Worm (Caenorhabditis elegans): ENCODE data around the gene coh-1.

coh-1 gene

ce11 chrX:7436912-7437311 lies 37.9 kb downstream of the coh-1 start:
- TF ChIP-seq cog-1 (tag; optimal IDR thresholded peaks at IDR 0.05) (no peak), ref-1 (GFP tag; conservative IDR thresholded peaks at IDR 0.05) (no peak), T22C8.4 (GFP tag; IDR thresholded peaks at IDR 0.05) (no peak), tab-1 (GFP tag; IDR thresholded peaks at IDR 0.05) (no peak), ztf-29 (GFP tag; IDR thresholded peaks at IDR 0.05) (no peak), flt-1 (GFP tag; IDR thresholded peaks at IDR 0.05) (no peak), med-1 (GFP tag; optimal IDR thresholded peaks at IDR 0.05; ENCODE audit: insufficient read depth) (no peak), klf-2 (GFP tag; conservative IDR thresholded peaks at IDR 0.05) (no peak), ztf-23 (GFP tag; IDR thresholded peaks at IDR 0.05) (no peak)

DNA sequence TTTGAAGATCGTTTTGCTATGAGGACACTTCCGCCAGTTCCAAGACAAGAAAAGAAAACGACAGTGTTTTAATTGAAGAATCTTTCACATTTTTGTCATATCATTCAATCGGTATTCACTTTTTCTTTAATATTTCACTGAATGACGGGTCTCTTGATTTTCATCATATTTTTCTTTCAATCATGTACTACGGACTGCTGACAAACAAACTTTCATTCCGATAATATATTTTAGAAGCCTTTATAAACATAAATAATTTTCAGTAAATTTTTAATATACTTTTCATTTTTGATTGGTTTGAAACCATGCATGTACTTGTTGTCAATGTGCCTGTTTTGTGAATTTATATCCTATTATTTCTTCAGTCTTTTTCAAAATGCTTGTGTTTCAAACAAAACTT lies 41.5 kb downstream of the coh-1 start, which contains the start of gene clc-5:
Gene clc-5, plus strand, starts transcription at position 301 of the 400 bp plus-strand sequence.
- TF ChIP-seq ztf-23 (GFP tag; IDR thresholded peaks at IDR 0.05) = no peak
- no peak for TF ChIP-seq T22C8.4 (GFP tag; IDR thresholded peaks at IDR 0.05)
- no peak for TF ChIP-seq ref-1 (GFP tag; conservative IDR thresholded peaks at IDR 0.05)
- no peak for TF ChIP-seq flt-1 (GFP tag; IDR thresholded peaks at IDR 0.05)
- no peak for TF ChIP-seq tab-1 (GFP tag; IDR thresholded peaks at IDR 0.05)
- TF ChIP-seq klf-2 (GFP tag; conservative IDR thresholded peaks at IDR 0.05) = no peak
- TF ChIP-seq med-1 (GFP tag; optimal IDR thresholded peaks at IDR 0.05; ENCODE audit: insufficient read depth) = no peak
- TF ChIP-seq ztf-29 (GFP tag; IDR thresholded peaks at IDR 0.05) = no peak
- TF ChIP-seq cog-1 (tag; optimal IDR thresholded peaks at IDR 0.05) = no peak

DNA sequence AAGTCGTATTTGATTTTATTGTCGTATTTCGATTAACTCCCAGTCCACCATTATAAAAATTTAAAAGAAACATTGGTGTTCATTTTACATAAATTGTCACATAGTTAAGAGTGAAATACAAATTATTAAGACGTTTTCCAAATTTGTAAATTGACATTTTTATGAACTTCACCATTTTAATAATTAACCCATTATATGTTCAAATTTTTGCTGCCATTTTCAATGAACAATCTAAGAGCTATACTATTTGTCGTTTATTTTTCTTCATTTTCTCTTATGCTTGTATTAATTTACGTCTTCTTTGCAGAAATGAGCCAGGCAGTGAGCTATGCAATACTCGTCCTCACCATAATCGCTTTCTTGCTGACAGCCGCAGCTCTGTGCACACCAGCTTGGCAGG lies 43.7 kb downstream of the coh-1 start, which contains the start of gene clc-2:
Gene clc-2, plus strand, starts transcription at position 301 of the 400 bp plus-strand sequence.
- no peak for TF ChIP-seq cog-1 (tag; optimal IDR thresholded peaks at IDR 0.05)
- no peak for TF ChIP-seq T22C8.4 (GFP tag; IDR thresholded peaks at IDR 0.05)
- no peak for TF ChIP-seq med-1 (GFP tag; optimal IDR thresholded peaks at IDR 0.05; ENCODE audit: insufficient read depth)
- TF ChIP-seq ztf-23 (GFP tag; IDR thresholded peaks at IDR 0.05) = no peak
- TF ChIP-seq klf-2 (GFP tag; conservative IDR thresholded peaks at IDR 0.05) = no peak
- no peak for TF ChIP-seq tab-1 (GFP tag; IDR thresholded peaks at IDR 0.05)
- TF ChIP-seq flt-1 (GFP tag; IDR thresholded peaks at IDR 0.05) = no peak
- TF ChIP-seq ref-1 (GFP tag; conservative IDR thresholded peaks at IDR 0.05) = no peak
- no peak for TF ChIP-seq ztf-29 (GFP tag; IDR thresholded peaks at IDR 0.05)

DNA sequence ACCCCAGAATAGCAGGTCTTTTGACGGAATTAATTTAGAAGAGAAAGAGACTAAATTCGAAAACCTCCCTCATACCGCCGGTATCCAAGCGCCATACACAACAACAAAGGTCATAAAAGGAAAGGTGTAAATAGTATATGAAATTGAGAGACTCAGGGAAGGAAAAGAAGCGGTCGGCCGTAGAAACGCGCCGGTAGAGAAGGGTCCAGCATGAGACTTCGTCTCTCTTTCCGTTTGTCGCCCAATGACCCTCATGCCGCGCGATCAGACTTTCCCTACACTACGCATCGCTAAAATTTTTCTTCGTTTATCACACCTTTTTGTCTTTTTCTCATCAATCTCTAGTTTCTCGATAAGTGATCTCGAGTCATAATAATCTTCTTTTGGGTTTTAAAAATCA lies 44.3 kb downstream of the coh-1 start:
- TF ChIP-seq med-1 (GFP tag; optimal IDR thresholded peaks at IDR 0.05; ENCODE audit: insufficient read depth) (no peak), cog-1 (tag; optimal IDR thresholded peaks at IDR 0.05) (no peak), T22C8.4 (GFP tag; IDR thresholded peaks at IDR 0.05) (no peak), tab-1 (GFP tag; IDR thresholded peaks at IDR 0.05) (no peak), ztf-29 (GFP tag; IDR thresholded peaks at IDR 0.05) (no peak), ztf-23 (GFP tag; IDR thresholded peaks at IDR 0.05) (no peak), flt-1 (GFP tag; IDR thresholded peaks at IDR 0.05) (no peak), ref-1 (GFP tag; conservative IDR thresholded peaks at IDR 0.05) (no peak), klf-2 (GFP tag; conservative IDR thresholded peaks at IDR 0.05) (no peak)

ce11 chrX:7424813-7425212 lies 50.0 kb downstream of the coh-1 start, which contains the start of gene mnm-2:
Gene mnm-2, minus strand, starts transcription at chrX:7424913.
- TF ChIP-seq T22C8.4 (GFP tag; IDR thresholded peaks at IDR 0.05) (no peak), med-1 (GFP tag; optimal IDR thresholded peaks at IDR 0.05; ENCODE audit: insufficient read depth) (no peak), tab-1 (GFP tag; IDR thresholded peaks at IDR 0.05) (no peak), ztf-29 (GFP tag; IDR thresholded peaks at IDR 0.05) (no peak), cog-1 (tag; optimal IDR thresholded peaks at IDR 0.05) (no peak), klf-2 (GFP tag; conservative IDR thresholded peaks at IDR 0.05) (no peak), ztf-23 (GFP tag; IDR thresholded peaks at IDR 0.05) (no peak), ref-1 (GFP tag; conservative IDR thresholded peaks at IDR 0.05) (no peak), flt-1 (GFP tag; IDR thresholded peaks at IDR 0.05) (no peak)

ce11 chrX:7420571-7420970 lies 54.2 kb downstream of the coh-1 start, which contains the start of gene C10A4.9:
Gene C10A4.9, plus strand, starts transcription at chrX:7420871.
- no peak for TF ChIP-seq T22C8.4 (GFP tag; IDR thresholded peaks at IDR 0.05)
- no peak for TF ChIP-seq ztf-23 (GFP tag; IDR thresholded peaks at IDR 0.05)
- no peak for TF ChIP-seq cog-1 (tag; optimal IDR thresholded peaks at IDR 0.05)
- no peak for TF ChIP-seq tab-1 (GFP tag; IDR thresholded peaks at IDR 0.05)
- no peak for TF ChIP-seq flt-1 (GFP tag; IDR thresholded peaks at IDR 0.05)
- no peak for TF ChIP-seq med-1 (GFP tag; optimal IDR thresholded peaks at IDR 0.05; ENCODE audit: insufficient read depth)
- no peak for TF ChIP-seq ref-1 (GFP tag; conservative IDR thresholded peaks at IDR 0.05)
- TF ChIP-seq ztf-29 (GFP tag; IDR thresholded peaks at IDR 0.05) = no peak
- no peak for TF ChIP-seq klf-2 (GFP tag; conservative IDR thresholded peaks at IDR 0.05)

DNA sequence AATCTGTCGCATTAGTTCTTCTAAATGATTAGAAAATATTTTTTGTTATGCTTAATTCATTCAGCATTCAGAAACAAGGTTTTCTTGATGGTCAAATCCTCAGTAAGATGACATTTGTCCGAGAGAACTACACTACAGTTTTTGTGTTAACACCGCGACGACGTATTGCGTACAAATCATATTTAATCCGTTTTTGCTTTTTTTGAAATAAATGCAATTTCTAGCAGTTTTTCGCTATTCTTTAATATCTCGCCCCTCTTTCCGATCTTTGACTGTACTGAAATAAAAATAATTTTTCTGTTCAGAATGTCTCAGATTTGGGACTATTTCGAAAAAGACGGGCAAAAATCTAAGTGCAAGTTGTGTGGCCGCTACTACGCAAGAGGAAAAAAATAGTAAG lies 58.7 kb downstream of the coh-1 start, which contains the start of gene C10A4.1:
Gene C10A4.1, plus strand, starts transcription at position 301 of the 400 bp plus-strand sequence.
- TF ChIP-seq T22C8.4 (GFP tag; IDR thresholded peaks at IDR 0.05) = no peak
- TF ChIP-seq ztf-23 (GFP tag; IDR thresholded peaks at IDR 0.05) = no peak
- no peak for TF ChIP-seq ref-1 (GFP tag; conservative IDR thresholded peaks at IDR 0.05)

DNA sequence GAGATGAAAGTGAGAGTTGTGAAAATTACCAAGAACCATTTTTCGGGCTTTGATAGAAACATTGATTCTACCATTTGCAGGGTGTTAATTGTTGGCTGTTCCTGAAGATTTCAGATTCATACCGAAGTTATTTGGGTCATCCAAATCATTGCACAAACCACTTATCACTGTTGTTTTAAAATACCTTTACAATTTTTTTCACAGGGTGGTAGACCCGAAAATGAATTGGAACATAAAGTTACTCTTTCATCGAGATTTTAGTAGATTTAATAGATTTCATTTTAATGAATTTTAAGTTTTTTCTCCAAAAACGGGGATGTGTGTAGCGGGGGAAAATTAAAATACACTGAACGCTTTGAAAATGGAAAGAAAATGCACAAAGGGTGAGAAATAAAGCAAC lies 59.4 kb downstream of the coh-1 start, which contains the start of gene C10A4.7:
Gene C10A4.7, minus strand, starts transcription at position 101 of the 400 bp plus-strand sequence.
- TF ChIP-seq flt-1 (GFP tag; IDR thresholded peaks at IDR 0.05) = no peak
- no peak for TF ChIP-seq T22C8.4 (GFP tag; IDR thresholded peaks at IDR 0.05)
- no peak for TF ChIP-seq ref-1 (GFP tag; conservative IDR thresholded peaks at IDR 0.05)
- no peak for TF ChIP-seq med-1 (GFP tag; optimal IDR thresholded peaks at IDR 0.05; ENCODE audit: insufficient read depth)
- no peak for TF ChIP-seq cog-1 (tag; optimal IDR thresholded peaks at IDR 0.05)
- TF ChIP-seq ztf-23 (GFP tag; IDR thresholded peaks at IDR 0.05) = no peak
- TF ChIP-seq tab-1 (GFP tag; IDR thresholded peaks at IDR 0.05) = no peak
- TF ChIP-seq klf-2 (GFP tag; conservative IDR thresholded peaks at IDR 0.05) = no peak
- no peak for TF ChIP-seq ztf-29 (GFP tag; IDR thresholded peaks at IDR 0.05)
